Worm (Caenorhabditis elegans): Measurements from ENCODE around the gene kin-15.

- TF ChIP-seq nhr-237 (tag; optimal IDR thresholded peaks at IDR 0.05): no peak
- no peak for TF ChIP-seq skn-1 (tag; optimal IDR thresholded peaks at IDR 0.05)
- TF ChIP-seq ztf-11 (tag; optimal IDR thresholded peaks at IDR 0.05): no peak
- no peak for TF ChIP-seq egl-27 (tag; optimal IDR thresholded peaks at IDR 0.05)
- no peak for TF ChIP-seq nhr-11 (tag; optimal IDR thresholded peaks at IDR 0.05)
- no peak for TF ChIP-seq lin-35 (GFP tag; optimal IDR thresholded peaks at IDR 0.05)
- TF ChIP-seq nhr-71 (tag; optimal IDR thresholded peaks at IDR 0.05): no peak
- TF ChIP-seq nhr-28 (tag; optimal IDR thresholded peaks at IDR 0.05): no peak
- no peak for TF ChIP-seq hpl-2 (GFP tag; optimal IDR thresholded peaks at IDR 0.05)
- TF ChIP-seq dpl-1 (GFP tag; optimal IDR thresholded peaks at IDR 0.05): no peak
- no peak for TF ChIP-seq jun-1 (tag; optimal IDR thresholded peaks at IDR 0.05)
- TF ChIP-seq aly-2 (tag; optimal IDR thresholded peaks at IDR 0.05): no peak
Measured at ce11 chrII:9407020-9407419, 26.5 kb downstream of the kin-15 start, which contains the start of gene mpz-6.

Data from whole organism, L1 larva.